Fruit fly (Drosophila melanogaster): ENCODE measurements around the gene z.

Gene z

DNA sequence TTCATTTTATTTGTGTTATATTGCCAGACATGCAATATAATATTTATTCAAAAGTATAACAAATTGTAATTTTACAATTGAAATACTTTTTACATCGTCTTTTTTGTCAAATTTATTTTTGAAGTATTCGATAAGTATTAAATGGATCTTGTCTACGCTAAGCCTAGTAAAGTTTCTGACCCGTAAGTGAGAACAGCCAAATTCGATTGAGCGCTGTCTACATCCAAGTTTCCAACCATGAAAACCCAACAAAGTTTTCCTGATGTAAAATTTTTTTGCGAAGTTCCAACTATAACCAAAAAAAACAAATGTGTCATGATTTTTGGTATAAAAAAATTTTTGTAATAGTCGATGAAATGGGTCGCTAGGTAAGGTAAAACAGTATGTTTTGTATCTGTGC, 28.1 kb upstream of the z start (continued):
- TF ChIP-seq dysf (GFP tag; IDR thresholded peaks at IDR 0.05) (no peak), CG14710 (tag; optimal IDR thresholded peaks at IDR 0.05) (peak; percentile 36), CG3407 (GFP tag; optimal IDR thresholded peaks at IDR 0.05) (no peak), zf30C (GFP tag; optimal IDR thresholded peaks at IDR 0.05) (no peak), Atf3 (GFP tag; optimal IDR thresholded peaks at IDR 0.05) (no peak), CG31365 (tag; optimal IDR thresholded peaks at IDR 0.05) (no peak), CTCF (GFP tag; optimal IDR thresholded peaks at IDR 0.05) (peak; percentile 89), CG8765 (GFP tag; IDR thresholded peaks at IDR 0.05) (no peak), otp (GFP tag; IDR thresholded peaks at IDR 0.05) (no peak), oc (tag; optimal IDR thresholded peaks at IDR 0.05) (no peak), pum (GFP tag; optimal IDR thresholded peaks at IDR 0.05) (no peak), CG42726 (GFP tag; IDR thresholded peaks at IDR 0.05; ENCODE audit: partially characterized antibody) (peak; percentile 65), CG6791 (GFP tag; IDR thresholded peaks at IDR 0.05; ENCODE audit: partially characterized antibody) (peak; percentile 29; the same call in 2 of the 3 replicates), CG15696 (tag; optimal IDR thresholded peaks at IDR 0.05) (no peak), CG7357 (GFP tag; IDR thresholded peaks at IDR 0.05) (peak; percentile 39; the same call in 1 of the 3 replicates), CG17328 (GFP tag; IDR thresholded peaks at IDR 0.05) (no peak), CG5953 (GFP tag; IDR thresholded peaks at IDR 0.05) (no peak), CG11456 (GFP tag; IDR thresholded peaks at IDR 0.05) (no peak), CG15514 (GFP tag; optimal IDR thresholded peaks at IDR 0.05) (peak; percentile 24), sob (GFP tag; IDR thresholded peaks at IDR 0.05) (no peak), ind (GFP tag; optimal IDR thresholded peaks at IDR 0.05) (no peak), CG4404 (GFP tag; IDR thresholded peaks at IDR 0.05) (no peak), ato (GFP tag; IDR thresholded peaks at IDR 0.05; ENCODE audit: partially characterized antibody) (no peak), Oli (tag; optimal IDR thresholded peaks at IDR 0.05) (no peak), fd102C (GFP tag; optimal IDR thresholded peaks at IDR 0.05) (no peak), CG10979 (tag; optimal IDR thresholded peaks at IDR 0.05) (no peak), tap (tag; optimal IDR thresholded peaks at IDR 0.05) (no peak), ATbp (GFP tag; optimal IDR thresholded peaks at IDR 0.05) (no peak), CG2889 (GFP tag; IDR thresholded peaks at IDR 0.05) (no peak), CG30431 (GFP tag; optimal IDR thresholded peaks at IDR 0.05) (no peak), CG1602 (GFP tag; optimal IDR thresholded peaks at IDR 0.05) (no peak), CG33213 (GFP tag; optimal IDR thresholded peaks at IDR 0.05) (peak; percentile 43), ewg (GFP tag; optimal IDR thresholded peaks at IDR 0.05) (no peak), Mes4 (GFP tag; optimal IDR thresholded peaks at IDR 0.05) (no peak), ab (GFP tag; optimal IDR thresholded peaks at IDR 0.05) (no peak), PHDP (tag; optimal IDR thresholded peaks at IDR 0.05) (no peak), CG11398 (GFP tag; optimal IDR thresholded peaks at IDR 0.05) (no peak), Bgb (GFP tag; IDR thresholded peaks at IDR 0.05; ENCODE audit: partially characterized antibody) (peak; percentile 54; the same call in 1 of the 2 replicates), CG8359 (GFP tag; optimal IDR thresholded peaks at IDR 0.05; ENCODE audit: borderline replicate concordance) (no peak), CG4854 (GFP tag; optimal IDR thresholded peaks at IDR 0.05) (no peak), CG3847 (GFP tag; IDR thresholded peaks at IDR 0.05) (no peak), CG10565 (GFP tag; optimal IDR thresholded peaks at IDR 0.05) (no peak), bigmax (GFP tag; optimal IDR thresholded peaks at IDR 0.05) (peak; percentile 84), caup (GFP tag; optimal IDR thresholded peaks at IDR 0.05; ENCODE audit: severe bottlenecking) (no peak), Ets97D (GFP tag; optimal IDR thresholded peaks at IDR 0.05) (no peak), CG4730 (GFP tag; IDR thresholded peaks at IDR 0.05) (no peak), CG2199 (GFP tag; IDR thresholded peaks at IDR 0.05) (no peak), CG12659 (GFP tag; optimal IDR thresholded peaks at IDR 0.05) (no peak), prd (optimal IDR thresholded peaks at IDR 0.05) (no peak), prd (GFP tag; IDR thresholded peaks at IDR 0.05) (no peak), fu2 (GFP tag; optimal IDR thresholded peaks at IDR 0.05) (no peak), CG11560 (tag; IDR thresholded peaks at IDR 0.05) (peak; percentile 96)
